Worm (Caenorhabditis elegans): Measurements from ENCODE around the gene tat-4.

Gene tat-4

ce11 chrII:6198468-6198867, 45.6 kb downstream of the tat-4 start, which contains the start of gene szy-4:
TSS of gene szy-4 (plus strand) at chrII:6198696.
- TF ChIP-seq efl-3 (GFP tag; optimal IDR thresholded peaks at IDR 0.05): no peak
- TF ChIP-seq nhr-12 (tag; optimal IDR thresholded peaks at IDR 0.05): no peak
- TF ChIP-seq mdl-1 (tag; optimal IDR thresholded peaks at IDR 0.05): no peak
- TF ChIP-seq aha-1 (tag; optimal IDR thresholded peaks at IDR 0.05): no peak

- TF ChIP-seq lin-35 (GFP tag; optimal IDR thresholded peaks at IDR 0.05): peak; percentile 37 to 69
- no peak for TF ChIP-seq tlp-1 (tag; optimal IDR thresholded peaks at IDR 0.05)
- TF ChIP-seq lin-13 (GFP tag; optimal IDR thresholded peaks at IDR 0.05): peak; percentile 6
- peak; percentile 83 to 94 for TF ChIP-seq lsy-2 (tag; optimal IDR thresholded peaks at IDR 0.05)
- no peak for TF ChIP-seq nhr-77 (tag; optimal IDR thresholded peaks at IDR 0.05)
- peak; percentile 19 for TF ChIP-seq unc-130 (tag; optimal IDR thresholded peaks at IDR 0.05)
- no peak for TF ChIP-seq mdl-1 (tag; optimal IDR thresholded peaks at IDR 0.05)
- peak; percentile 1 for TF ChIP-seq irx-1 (tag; optimal IDR thresholded peaks at IDR 0.05)
- peak; percentile 73 for TF ChIP-seq lir-3 (tag; optimal IDR thresholded peaks at IDR 0.05; ENCODE audit: poor library complexity)
- TF ChIP-seq unc-86 (tag; optimal IDR thresholded peaks at IDR 0.05): peak; percentile 8
- peak in 2 of 3 experiments; percentile 31 to 36 for TF ChIP-seq ceh-82 (tag; optimal IDR thresholded peaks at IDR 0.05)
- TF ChIP-seq nhr-20 (tag; optimal IDR thresholded peaks at IDR 0.05): peak; percentile 41
- TF ChIP-seq xbp-1 (tag; optimal IDR thresholded peaks at IDR 0.05): peak; percentile 37
- TF ChIP-seq snu-23 (GFP tag; optimal IDR thresholded peaks at IDR 0.05): no peak
- TF ChIP-seq dpl-1 (GFP tag; optimal IDR thresholded peaks at IDR 0.05): peak; percentile 46 to 69 (median 67)
- peak; percentile 13 for TF ChIP-seq skn-1 (tag; optimal IDR thresholded peaks at IDR 0.05)
- no peak for TF ChIP-seq egl-13 (tag; optimal IDR thresholded peaks at IDR 0.05)
- no peak for TF ChIP-seq nhr-76 (tag; optimal IDR thresholded peaks at IDR 0.05)
- TF ChIP-seq mep-1 (tag; optimal IDR thresholded peaks at IDR 0.05): peak; percentile 74
- TF ChIP-seq efl-1 (optimal IDR thresholded peaks at IDR 0.05): peak; percentile 65 to 68
- peak; percentile 66 to 95 for TF ChIP-seq efl-1 (GFP tag; optimal IDR thresholded peaks at IDR 0.05 in 1 of 2)
- TF ChIP-seq elt-3 (tag; optimal IDR thresholded peaks at IDR 0.05): peak in 1 of 6 experiments; percentile 37
- peak; percentile 47 for TF ChIP-seq swsn-7 (tag; optimal IDR thresholded peaks at IDR 0.05)
- TF ChIP-seq nhr-90 (tag; optimal IDR thresholded peaks at IDR 0.05; ENCODE audit: poor library complexity): no peak
- TF ChIP-seq F16B12.6 (tag; optimal IDR thresholded peaks at IDR 0.05): peak; percentile 94
- peak; percentile 58 for TF ChIP-seq nhr-71 (tag; optimal IDR thresholded peaks at IDR 0.05)
- TF ChIP-seq rnt-1 (tag; optimal IDR thresholded peaks at IDR 0.05): peak; percentile 42
- TF ChIP-seq fkh-4 (tag; optimal IDR thresholded peaks at IDR 0.05; ENCODE audit: borderline replicate concordance): no peak
- no peak for TF ChIP-seq ztf-11 (tag; optimal IDR thresholded peaks at IDR 0.05)
- no peak for TF ChIP-seq lin-14 (GFP tag; optimal IDR thresholded peaks at IDR 0.05)
- TF ChIP-seq C16A3.4 (tag; optimal IDR thresholded peaks at IDR 0.05): peak; percentile 41
- peak; percentile 51 for TF ChIP-seq blmp-1 (tag; optimal IDR thresholded peaks at IDR 0.05)
- peak; percentile 42 for TF ChIP-seq tbx-2 (tag; optimal IDR thresholded peaks at IDR 0.05)
Observed at ce11 chrII:6196875-6197274, 47.2 kb downstream of the tat-4 start, which contains the start of the genes rbmx-2 and C30B5.2. TSS of gene rbmx-2 (minus strand) at chrII:6196948. TSS of gene C30B5.2 (plus strand) at chrII:6197180.

- TF ChIP-seq lsy-2 (tag; optimal IDR thresholded peaks at IDR 0.05) (no peak), zag-1 (tag; optimal IDR thresholded peaks at IDR 0.05) (no peak), fos-1 (tag; optimal IDR thresholded peaks at IDR 0.05) (no peak), nhr-71 (tag; optimal IDR thresholded peaks at IDR 0.05) (no peak), nhr-84 (tag; optimal IDR thresholded peaks at IDR 0.05) (no peak), nhr-237 (tag; optimal IDR thresholded peaks at IDR 0.05) (no peak), unc-130 (tag; optimal IDR thresholded peaks at IDR 0.05) (no peak)
Observed at ce11 chrII:6192484-6192883, 51.6 kb downstream of the tat-4 start, which contains the start of gene cpb-2. TSS of gene cpb-2 (plus strand) at chrII:6192784.

Measured in whole organism, L1 larva.